Worm (Caenorhabditis elegans) whole organism, young adult: ENCODE data around the gene rpc-1.

Experiments
- D2030.7 ChIP-seq: fragments of 200-800 bp; sonication (Bioruptor generic); IDR thresholded peaks from 2 replicates; pipeline ENCODE4 v1.3.6; 2022; ENCODE audit warnings: missing genetic modification reagents, missing genetic modification characterization, missing compliant biosample characterization
- F10E7.11 ChIP-seq: sonication (generic microtip); optimal IDR thresholded peaks from 2 replicates; lab custom pipeline; 2017; ENCODE audit warnings: mild to moderate bottlenecking, missing genetic modification characterization, moderate library complexity, missing compliant biosample characterization
- F49E8.2 ChIP-seq: sonication (generic microtip); optimal IDR thresholded peaks from 3 replicates; lab custom pipeline; 2017; ENCODE audit warnings: missing genetic modification characterization, mild to moderate bottlenecking, missing compliant biosample characterization, antibody characterized with exemption, moderate library complexity; ENCODE audit not compliant: insufficient read depth
- F57A8.1 ChIP-seq: fragments of 200-800 bp; sonication (Bioruptor generic); optimal IDR thresholded peaks from 2 replicates; lab custom pipeline; 2018; ENCODE audit warnings: mild to moderate bottlenecking, missing genetic modification characterization, moderate library complexity, missing compliant biosample characterization
- T07F8.4 ChIP-seq: sonication (generic microtip); optimal IDR thresholded peaks from 2 replicates; lab custom pipeline; 2016; ENCODE audit warnings: mild to moderate bottlenecking, missing genetic modification characterization, moderate library complexity, missing compliant biosample characterization
- Y95B8A.8 ChIP-seq: fragments of 200-800 bp; sonication (Bioruptor generic); IDR thresholded peaks from 2 replicates; pipeline ENCODE4 v1.3.6; 2022; ENCODE audit warnings: missing genetic modification reagents, missing genetic modification characterization, missing compliant biosample characterization
- ZK185.1 ChIP-seq: sonication (generic microtip); optimal IDR thresholded peaks from 2 replicates; lab custom pipeline; 2016; ENCODE audit warnings: mild to moderate bottlenecking, missing genetic modification characterization, missing compliant biosample characterization; ENCODE audit not compliant: poor library complexity, severe bottlenecking
- akir-1 ChIP-seq: fragments of 200-800 bp; sonication (Bioruptor generic); optimal IDR thresholded peaks from 2 replicates; lab custom pipeline; 2018; ENCODE audit warnings: mild to moderate bottlenecking, missing genetic modification characterization, moderate library complexity, missing compliant biosample characterization
- aptf-3 ChIP-seq: fragments of 200-800 bp; sonication (Bioruptor generic); IDR thresholded peaks from 2 replicates; pipeline ENCODE4 v1.3.6; 2022; ENCODE audit warnings: missing genetic modification characterization, missing compliant biosample characterization
- atf-7 ChIP-seq: sonication (generic microtip); optimal IDR thresholded peaks from 2 replicates; lab custom pipeline; 2017; ENCODE audit warnings: mild to moderate bottlenecking, missing genetic modification characterization, missing compliant biosample characterization
- attf-3 ChIP-seq: fragments of 200-800 bp; sonication (Bioruptor generic); conservative IDR thresholded peaks from 2 replicates; pipeline ENCODE4 v1.3.6; 2022; ENCODE audit warnings: missing genetic modification reagents, missing genetic modification characterization, missing compliant biosample characterization
- attf-5 ChIP-seq: fragments of 200-800 bp; sonication (Bioruptor generic); optimal IDR thresholded peaks from 2 replicates; lab custom pipeline; 2018; ENCODE audit warnings: mild to moderate bottlenecking, missing genetic modification characterization, missing compliant biosample characterization
- bed-2 ChIP-seq: fragments of 200-800 bp; sonication (Bioruptor generic); IDR thresholded peaks from 2 replicates; pipeline ENCODE4 v1.3.6; 2022; ENCODE audit warnings: missing genetic modification reagents, missing genetic modification characterization, missing compliant biosample characterization
- chd-7 ChIP-seq: sonication (generic microtip); optimal IDR thresholded peaks from 2 replicates; lab custom pipeline; 2016; ENCODE audit warnings: mild to moderate bottlenecking, missing genetic modification characterization, moderate library complexity, missing compliant biosample characterization
- die-1 ChIP-seq: sonication (generic microtip); optimal IDR thresholded peaks from 2 replicates; lab custom pipeline; 2016; ENCODE audit warnings: missing genotype, mild to moderate bottlenecking, missing genetic modification characterization, missing compliant biosample characterization
- dox-1 ChIP-seq: fragments of 200-800 bp; sonication (Bioruptor generic); IDR thresholded peaks from 2 replicates; pipeline ENCODE4 v1.3.6; 2022; ENCODE audit warnings: missing genetic modification reagents, missing genetic modification characterization, missing compliant biosample characterization
- efl-1 ChIP-seq: fragments of 150-350 bp; optimal IDR thresholded peaks from 2 replicates; lab custom pipeline; 2014; ENCODE audit warnings: missing biosample characterization, missing genetic modification reagents, missing genetic modification characterization
- ekl-4 ChIP-seq: fragments of 200-800 bp; sonication (Bioruptor generic); IDR thresholded peaks from 2 replicates; pipeline ENCODE4 v1.3.6; 2022; ENCODE audit warnings: missing genetic modification reagents, missing genetic modification characterization, missing compliant biosample characterization
- ets-4 ChIP-seq: fragments of 200-800 bp; sonication (Bioruptor generic); optimal IDR thresholded peaks from 2 replicates; lab custom pipeline; 2018; ENCODE audit warnings: mild to moderate bottlenecking, missing genetic modification characterization, missing compliant biosample characterization
- fkh-3 ChIP-seq: sonication (generic microtip); optimal IDR thresholded peaks from 2 replicates; lab custom pipeline; 2016; ENCODE audit warnings: mild to moderate bottlenecking, missing genetic modification characterization, missing compliant biosample characterization
- hmg-1.2 ChIP-seq: fragments of 200-800 bp; sonication (Bioruptor generic); IDR thresholded peaks from 2 replicates; pipeline ENCODE4 v1.3.6; 2022; ENCODE audit warnings: missing genetic modification reagents, missing genetic modification characterization, missing compliant biosample characterization
- lag-1 ChIP-seq: fragments of 200-800 bp; sonication (Bioruptor generic); IDR thresholded peaks from 2 replicates; pipeline ENCODE4 v1.3.6; 2022; ENCODE audit warnings: missing genetic modification reagents, missing genetic modification characterization, missing compliant biosample characterization
- lin-40 ChIP-seq: sonication (generic microtip); optimal IDR thresholded peaks from 2 replicates; lab custom pipeline; 2016; ENCODE audit warnings: missing genetic modification characterization, mild to moderate bottlenecking, missing compliant biosample characterization, missing genotype, missing genetic modification reagents
- madf-10 ChIP-seq: sonication (generic microtip); optimal IDR thresholded peaks from 2 replicates; lab custom pipeline; 2016; ENCODE audit warnings: mild to moderate bottlenecking, missing genetic modification characterization, missing compliant biosample characterization
- madf-6 ChIP-seq: fragments of 200-800 bp; sonication (Bioruptor generic); IDR thresholded peaks from 2 replicates; pipeline ENCODE4 v1.3.6; 2022; ENCODE audit warnings: missing genetic modification reagents, missing genetic modification characterization, missing compliant biosample characterization
- nhr-120 ChIP-seq: fragments of 200-800 bp; sonication (Bioruptor generic); IDR thresholded peaks from 2 replicates; pipeline ENCODE4 v1.3.6; 2022; ENCODE audit warnings: missing genetic modification characterization, missing compliant biosample characterization
- nhr-80 ChIP-seq: sonication (generic microtip); optimal IDR thresholded peaks from 2 replicates; lab custom pipeline; 2016; ENCODE audit warnings: missing genetic modification characterization, missing compliant biosample characterization
- pha-4 ChIP-seq: fragments of 150-350 bp; sonication (generic microtip); optimal IDR thresholded peaks from 2 replicates; lab custom pipeline; 2014; ENCODE audit warnings: missing biosample characterization, missing genetic modification reagents, missing genetic modification characterization
- rec-8 ChIP-seq, 2 experiments: sonication (generic microtip); optimal IDR thresholded peaks; 2 replicates each; lab custom pipeline; 2016; ENCODE audit warnings: mild to moderate bottlenecking in 2 of 2, missing genetic modification characterization in 2 of 2, missing genetic modification reagents in 2 of 2, missing genotype in 2 of 2, missing biosample characterization in 1 of 2, missing compliant biosample characterization in 1 of 2, moderate library complexity in 1 of 2
- snpc-1.1 ChIP-seq: sonication (generic microtip); optimal IDR thresholded peaks from 2 replicates; lab custom pipeline; 2017; ENCODE audit warnings: missing genetic modification characterization, mild to moderate bottlenecking, missing compliant biosample characterization, antibody characterized with exemption, moderate library complexity, missing genotype, missing genetic modification reagents; ENCODE audit not compliant: insufficient read depth
- snpc-4 ChIP-seq, 5 experiments: fragments of 150-350 bp in 1 of 5; sonication (generic microtip) in 4 of 5; optimal IDR thresholded peaks; 2 replicates each; lab custom pipeline; 2014 to 2018; ENCODE audit warnings: missing genetic modification characterization in 5 of 5, missing biosample characterization in 3 of 5, antibody characterized with exemption in 2 of 5, mild to moderate bottlenecking in 2 of 5, missing compliant biosample characterization in 2 of 5, missing genotype in 2 of 5, moderate library complexity in 2 of 5, missing genetic modification reagents in 1 of 5
- somi-1 ChIP-seq: fragments of 200-800 bp; sonication (Bioruptor generic); optimal IDR thresholded peaks from 2 replicates; lab custom pipeline; 2018; ENCODE audit warnings: mild to moderate bottlenecking, missing genetic modification characterization, missing compliant biosample characterization
- tbp1 ChIP-seq: fragments of 200-800 bp; sonication (Bioruptor generic); optimal IDR thresholded peaks from 2 replicates; lab custom pipeline; 2018; ENCODE audit warnings: mild to moderate bottlenecking, missing genetic modification characterization, missing compliant biosample characterization
- tbx-9 ChIP-seq: sonication (generic microtip); optimal IDR thresholded peaks from 2 replicates; lab custom pipeline; 2016; ENCODE audit warnings: borderline replicate concordance, missing genetic modification characterization, inconsistent platforms, missing compliant biosample characterization
- unc-62 ChIP-seq: fragments of 150-350 bp; optimal IDR thresholded peaks from 2 replicates; lab custom pipeline; 2014; ENCODE audit warnings: missing biosample characterization, missing genetic modification reagents, missing genetic modification characterization
- zfh-2 ChIP-seq: fragments of 200-800 bp; sonication (Bioruptor generic); conservative IDR thresholded peaks from 2 replicates; pipeline ENCODE4 v1.3.6; 2022; ENCODE audit warnings: missing genetic modification reagents, missing genetic modification characterization, missing compliant biosample characterization
- zim-3 ChIP-seq: sonication (generic microtip); optimal IDR thresholded peaks from 2 replicates; lab custom pipeline; 2017; ENCODE audit warnings: mild to moderate bottlenecking, missing genetic modification characterization, moderate library complexity, missing compliant biosample characterization
- ztf-26 ChIP-seq: sonication (generic microtip); optimal IDR thresholded peaks from 2 replicates; lab custom pipeline; 2017; ENCODE audit warnings: missing genetic modification characterization, missing compliant biosample characterization
- ztf-28 ChIP-seq: fragments of 200-800 bp; sonication (Bioruptor generic); IDR thresholded peaks from 2 replicates; pipeline ENCODE4 v1.3.6; 2022; ENCODE audit warnings: missing genetic modification reagents, missing genetic modification characterization, missing compliant biosample characterization

Gene rpc-1

ce11 chrIV:7195734-7196133 is 30.2 kb upstream of the rpc-1 start, which contains the start of gene best-16:
TSS of gene best-16 (minus strand) at chrIV:7195834.
- TF ChIP-seq aptf-3: no peak
- no peak for TF ChIP-seq lin-40 (tag; lab: Kevin White, UChicago)
- TF ChIP-seq, all 124 proteins: peak for 0

ce11 chrIV:7191745-7192144 is 26.2 kb upstream of the rpc-1 start, which contains the start of gene R13A1.5:
TSS of gene R13A1.5 (minus strand) at chrIV:7191845.
- TF ChIP-seq hmg-1.2: no peak
- TF ChIP-seq akir-1: no peak
- TF ChIP-seq ZK185.1 (tag; lab: Kevin White, UChicago): no peak
- TF ChIP-seq F10E7.11 (tag; lab: Kevin White, UChicago): no peak

- TF ChIP-seq chd-7 (tag; lab: Kevin White, UChicago): no peak
- no peak for TF ChIP-seq hmg-1.2
- peak; percentile 34 for TF ChIP-seq ztf-26 (tag; lab: Kevin White, UChicago)
- TF ChIP-seq aptf-3: no peak
- TF ChIP-seq bed-2 (GFP tag; lab: Robert Waterston, UW): no peak
- TF ChIP-seq rec-8 (tag; optimal IDR thresholded peaks at IDR 0.05; lab: Kevin White, UChicago): no peak
- TF ChIP-seq atf-7 (tag; lab: Kevin White, UChicago): peak; percentile 57
- no peak for TF ChIP-seq snpc-1.1 (tag; lab: Kevin White, UChicago)
- TF ChIP-seq nhr-80 (tag; lab: Kevin White, UChicago): peak; percentile 76
- peak; percentile 1 for TF ChIP-seq ZK185.1 (tag; lab: Kevin White, UChicago)
Measured at ce11 chrIV:7190409-7190808, 24.9 kb upstream of the rpc-1 start.

- TF ChIP-seq lag-1 (GFP tag; lab: Robert Waterston, UW): no peak
- no peak for TF ChIP-seq nhr-120
- TF ChIP-seq T07F8.4 (tag; lab: Kevin White, UChicago): no peak
- TF ChIP-seq pha-4 (tag; lab: Kevin White, UChicago): peak; percentile 80
- peak; percentile 13 for TF ChIP-seq madf-10 (tag; lab: Kevin White, UChicago)
- TF ChIP-seq somi-1 (GFP tag; lab: Kevin White, UChicago): no peak
- peak; percentile 53 for TF ChIP-seq tbp1 (GFP tag; lab: Kevin White, UChicago)
- no peak for TF ChIP-seq tbx-9 (tag; lab: Kevin White, UChicago)
- no peak for TF ChIP-seq die-1 (tag; lab: Kevin White, UChicago)
- TF ChIP-seq akir-1: no peak
- no peak for TF ChIP-seq madf-6 (GFP tag; lab: Robert Waterston, UW)
- no peak for TF ChIP-seq fkh-3 (tag; lab: Kevin White, UChicago)
- no peak for TF ChIP-seq snpc-4 (GFP tag; optimal IDR thresholded peaks at IDR 0.05; lab: Kevin White, UChicago)
- TF ChIP-seq snpc-4 (tag; optimal IDR thresholded peaks at IDR 0.05; lab: Kevin White, UChicago): peak in 2 of 4 experiments; percentile 4 to 8
- peak; percentile 70 for TF ChIP-seq ets-4 (GFP tag; lab: Kevin White, UChicago)
- TF ChIP-seq F49E8.2 (tag; lab: Kevin White, UChicago): no peak
- TF ChIP-seq efl-1: no peak
- TF ChIP-seq ztf-28 (GFP tag; lab: Robert Waterston, UW): no peak
- peak; percentile 96 for TF ChIP-seq nhr-80 (tag; lab: Kevin White, UChicago)
- no peak for TF ChIP-seq Y95B8A.8 (GFP tag; lab: Robert Waterston, UW)
- no peak for TF ChIP-seq F57A8.1
- TF ChIP-seq attf-5 (GFP tag; lab: Kevin White, UChicago): peak; percentile 51
- TF ChIP-seq zfh-2 (GFP tag; lab: Robert Waterston, UW): no peak
- TF ChIP-seq dox-1 (GFP tag; lab: Robert Waterston, UW): peak; percentile 54; the same call in 1 of the 2 replicates
- peak; percentile 81 for TF ChIP-seq unc-62
- TF ChIP-seq hmg-1.2: peak; percentile 42; the same call in 1 of the 2 replicates
- no peak for TF ChIP-seq ekl-4 (GFP tag; lab: Robert Waterston, UW)
- TF ChIP-seq lin-40 (tag; lab: Kevin White, UChicago): peak; percentile 63
- no peak for TF ChIP-seq chd-7 (tag; lab: Kevin White, UChicago)
- TF ChIP-seq D2030.7 (GFP tag; lab: Robert Waterston, UW): no peak
- no peak for TF ChIP-seq zim-3 (tag; lab: Kevin White, UChicago)
- TF ChIP-seq attf-3 (GFP tag; lab: Robert Waterston, UW): no peak
Measured at ce11 chrIV:7188528-7189422, 23.2 kb upstream of the rpc-1 start, which contains the start of gene srlf-7. TSS of gene srlf-7 (plus strand) at chrIV:7189287.
